Fruit fly (Drosophila melanogaster): ENCODE measurements around the gene TfIIEalpha.
A peak's percentile ranks its signal among the peaks of the same experiment; 100 is the strongest.

TfIIEalpha gene

dm6 chr3L:11696294-11697116 lies 14.7 kb downstream of the TfIIEalpha start, which contains the start of gene Dph1 (continued):
- peak; percentile 85 for TF ChIP-seq cwo (GFP tag; optimal IDR thresholded peaks at IDR 0.05)
- peak; percentile 84 for TF ChIP-seq CG6813 (GFP tag; optimal IDR thresholded peaks at IDR 0.05)
- peak; percentile 83 for TF ChIP-seq CG12391 (tag; optimal IDR thresholded peaks at IDR 0.05)
- TF ChIP-seq bcd (GFP tag; optimal IDR thresholded peaks at IDR 0.05), result peak; percentile 88
- peak; percentile 93 for TF ChIP-seq YL-1 (GFP tag; optimal IDR thresholded peaks at IDR 0.05)
- TF ChIP-seq CG2889 (GFP tag; IDR thresholded peaks at IDR 0.05), result peak; percentile 97
- TF ChIP-seq luna (GFP tag; optimal IDR thresholded peaks at IDR 0.05), result peak; percentile 64
- peak; percentile 62 for TF ChIP-seq CG3407 (GFP tag; optimal IDR thresholded peaks at IDR 0.05)
- no peak; the same call in 1 of the 2 replicates for TF ChIP-seq CG11085 (GFP tag; IDR thresholded peaks at IDR 0.05)
- peak; percentile 63 for TF ChIP-seq Usf (GFP tag; optimal IDR thresholded peaks at IDR 0.05)
- TF ChIP-seq repo (GFP tag; optimal IDR thresholded peaks at IDR 0.05), result peak; percentile 89
- TF ChIP-seq ham (GFP tag; IDR thresholded peaks at IDR 0.05), result peak; percentile 42; the same call in 1 of the 2 replicates
- TF ChIP-seq Nf-YA (GFP tag; IDR thresholded peaks at IDR 0.05), result peak; percentile 61
- peak; percentile 54 for TF ChIP-seq CG4328 (GFP tag; optimal IDR thresholded peaks at IDR 0.05)
- TF ChIP-seq CG13775 (GFP tag; optimal IDR thresholded peaks at IDR 0.05), result peak; percentile 78
- peak; percentile 76 for TF ChIP-seq CG8944 (GFP tag; optimal IDR thresholded peaks at IDR 0.05)
- TF ChIP-seq jumu (GFP tag; optimal IDR thresholded peaks at IDR 0.05), result peak; percentile 82
- TF ChIP-seq CG11093 (GFP tag; IDR thresholded peaks at IDR 0.05), result no peak; the same call in 2 of the 3 replicates
- peak; percentile 83 for TF ChIP-seq Rfx (GFP tag; IDR thresholded peaks at IDR 0.05)
- TF ChIP-seq CG18619 (GFP tag; optimal IDR thresholded peaks at IDR 0.05), result peak; percentile 78
- peak; percentile 71 for TF ChIP-seq CG16863 (GFP tag; optimal IDR thresholded peaks at IDR 0.05)
- peak; percentile 57; the same call in 1 of the 2 replicates for TF ChIP-seq dati (GFP tag; IDR thresholded peaks at IDR 0.05)
- peak; percentile 93 for TF ChIP-seq bab2 (GFP tag; optimal IDR thresholded peaks at IDR 0.05)
- TF ChIP-seq CG15601 (tag; optimal IDR thresholded peaks at IDR 0.05), result peak; percentile 65
- peak in 1 of 3 experiments; percentile 84 for TF ChIP-seq lola (GFP tag; optimal IDR thresholded peaks at IDR 0.05)
- TF ChIP-seq CG4617 (GFP tag; optimal IDR thresholded peaks at IDR 0.05; ENCODE audit: borderline replicate concordance), result peak; percentile 76
- peak; percentile 87 for TF ChIP-seq Sox102F (GFP tag; optimal IDR thresholded peaks at IDR 0.05)
- no peak; the same call in 1 of the 3 replicates for TF ChIP-seq sr (GFP tag; IDR thresholded peaks at IDR 0.05)
- TF ChIP-seq eve (GFP tag; optimal IDR thresholded peaks at IDR 0.05), result peak in 1 of 2 experiments; percentile 93
- peak; percentile 88 for TF ChIP-seq dysf (GFP tag; IDR thresholded peaks at IDR 0.05)
- TF ChIP-seq ase (GFP tag; IDR thresholded peaks at IDR 0.05), result peak; percentile 78; the same call in 2 of the 3 replicates
- TF ChIP-seq Sin3A (optimal IDR thresholded peaks at IDR 0.05), result peak; percentile 55
- peak; percentile 84 for TF ChIP-seq Rx (GFP tag; IDR thresholded peaks at IDR 0.05)
- TF ChIP-seq kah (GFP tag; optimal IDR thresholded peaks at IDR 0.05), result peak; percentile 5
- peak; percentile 77 for TF ChIP-seq Dip3 (GFP tag; optimal IDR thresholded peaks at IDR 0.05)
- TF ChIP-seq pb (GFP tag; optimal IDR thresholded peaks at IDR 0.05), result peak; percentile 85
- TF ChIP-seq maf-S (GFP tag; optimal IDR thresholded peaks at IDR 0.05), result peak; percentile 57
- TF ChIP-seq H2.0 (GFP tag; IDR thresholded peaks at IDR 0.05), result peak; percentile 77
- TF ChIP-seq MESR4 (GFP tag; optimal IDR thresholded peaks at IDR 0.05), result peak; percentile 54
- peak; percentile 91 for TF ChIP-seq CG12071 (GFP tag; optimal IDR thresholded peaks at IDR 0.05)
- peak; percentile 88 for TF ChIP-seq lab (GFP tag; optimal IDR thresholded peaks at IDR 0.05)
- TF ChIP-seq CG18764 (GFP tag; optimal IDR thresholded peaks at IDR 0.05), result peak; percentile 42
- peak; percentile 83 for TF ChIP-seq PHDP (tag; optimal IDR thresholded peaks at IDR 0.05)
- no peak for TF ChIP-seq usp (GFP tag; optimal IDR thresholded peaks at IDR 0.05)
- TF ChIP-seq CG32532 (GFP tag; IDR thresholded peaks at IDR 0.05), result peak; percentile 90
- peak; percentile 43 for TF ChIP-seq twi (tag; optimal IDR thresholded peaks at IDR 0.05)
- peak; percentile 88 for TF ChIP-seq scrt (GFP tag; optimal IDR thresholded peaks at IDR 0.05)
- TF ChIP-seq CG31365 (tag; optimal IDR thresholded peaks at IDR 0.05), result peak; percentile 74
- peak; percentile 43 for TF ChIP-seq corto (GFP tag; optimal IDR thresholded peaks at IDR 0.05)

Measured in whole organism, embryonic.